Worm (Caenorhabditis elegans): ENCODE results near the gene F18E3.11.

Gene F18E3.11

DNA sequence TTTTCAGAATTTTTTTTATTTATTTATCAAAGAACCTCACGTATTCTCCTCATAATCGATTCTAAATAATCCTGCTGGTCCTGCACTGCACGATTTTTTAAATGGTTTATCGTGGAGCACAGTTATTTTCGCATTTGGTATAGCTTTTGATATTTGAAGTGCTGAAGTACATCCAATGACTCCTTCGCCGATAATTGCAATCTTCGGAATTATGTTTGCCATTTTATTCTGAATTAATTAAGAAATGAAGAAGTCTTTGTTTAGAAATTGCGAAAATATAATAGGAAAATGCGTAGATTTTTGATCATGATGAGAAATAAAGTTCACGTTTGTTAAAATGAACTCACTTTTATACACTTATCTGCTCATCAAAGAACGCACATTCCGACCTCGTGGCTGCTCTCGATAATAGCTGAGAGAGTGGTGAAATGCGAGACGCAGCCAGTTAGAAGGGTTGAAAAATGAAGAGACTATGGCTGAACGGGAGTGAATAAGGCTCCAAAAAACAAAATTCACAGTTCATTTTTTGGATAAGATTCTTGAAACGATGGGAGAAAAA lies 21.6 kb downstream of the F18E3.11 start:
- no peak for TF ChIP-seq hmbx-1 (tag; optimal IDR thresholded peaks at IDR 0.05)
- TF ChIP-seq aly-1 (tag; optimal IDR thresholded peaks at IDR 0.05) = no peak
- no peak for TF ChIP-seq tbx-37 (GFP tag; conservative IDR thresholded peaks at IDR 0.05)
- TF ChIP-seq flt-1 (GFP tag; IDR thresholded peaks at IDR 0.05) = no peak
- TF ChIP-seq pes-1 (GFP tag; IDR thresholded peaks at IDR 0.05) = no peak
- no peak for TF ChIP-seq ama-1 (optimal IDR thresholded peaks at IDR 0.05)
- no peak for TF ChIP-seq hmg-4 (GFP tag; optimal IDR thresholded peaks at IDR 0.05)
- no peak for TF ChIP-seq F13C5.2 (tag; optimal IDR thresholded peaks at IDR 0.05)
- TF ChIP-seq tra-4 (tag; optimal IDR thresholded peaks at IDR 0.05) = no peak
- no peak for TF ChIP-seq ceh-13 (GFP tag; optimal IDR thresholded peaks at IDR 0.05)
- TF ChIP-seq scrt-1 (GFP tag; IDR thresholded peaks at IDR 0.05) = no peak
- TF ChIP-seq sea-1 (GFP tag; conservative IDR thresholded peaks at IDR 0.05) = no peak

ce11 chrV:7435376-7436204 lies 22.3 kb downstream of the F18E3.11 start, which contains the start of the genes ddo-2 and F25E5.8:
ddo-2 (minus strand) TSS chrV:7435705.
F25E5.8 (plus strand) TSS chrV:7435930.
- no peak for TF ChIP-seq ceh-13 (GFP tag; optimal IDR thresholded peaks at IDR 0.05)
- TF ChIP-seq sea-1 (GFP tag; conservative IDR thresholded peaks at IDR 0.05) = no peak
- no peak for TF ChIP-seq ceh-36 (tag; optimal IDR thresholded peaks at IDR 0.05)
- TF ChIP-seq ets-7 (tag; optimal IDR thresholded peaks at IDR 0.05) = no peak
- TF ChIP-seq hnd-1 (tag; optimal IDR thresholded peaks at IDR 0.05) = no peak
- no peak for TF ChIP-seq aly-1 (tag; optimal IDR thresholded peaks at IDR 0.05)
- TF ChIP-seq tbx-11 (GFP tag; IDR thresholded peaks at IDR 0.05) = no peak

DNA sequence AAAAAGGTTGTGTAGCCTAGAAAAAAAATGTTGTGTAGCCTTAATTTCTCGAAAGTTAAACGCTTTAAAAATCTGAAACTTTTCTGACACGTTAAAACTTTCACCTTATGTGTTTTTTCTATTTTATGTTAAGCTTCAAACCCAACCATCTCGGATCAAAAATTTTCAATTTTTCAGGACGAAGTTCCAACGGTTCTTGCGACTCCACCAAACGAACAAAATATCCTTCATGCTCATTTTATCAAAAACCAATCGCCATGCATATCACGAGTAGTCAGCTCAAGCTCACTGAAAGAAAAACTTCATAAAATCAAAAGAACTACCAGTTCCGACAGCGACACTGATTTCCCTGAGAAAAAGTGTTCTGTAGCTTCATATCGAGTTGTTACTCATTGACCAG lies 23.2 kb downstream of the F18E3.11 start:
- no peak for TF ChIP-seq pes-1 (GFP tag; IDR thresholded peaks at IDR 0.05)
- no peak for TF ChIP-seq tbx-37 (GFP tag; conservative IDR thresholded peaks at IDR 0.05)
- TF ChIP-seq ceh-13 (GFP tag; optimal IDR thresholded peaks at IDR 0.05) = no peak
- no peak for TF ChIP-seq ceh-36 (tag; optimal IDR thresholded peaks at IDR 0.05)
- no peak for TF ChIP-seq ama-1 (optimal IDR thresholded peaks at IDR 0.05)
- TF ChIP-seq tbx-11 (GFP tag; IDR thresholded peaks at IDR 0.05) = no peak
- no peak for TF ChIP-seq tra-4 (tag; optimal IDR thresholded peaks at IDR 0.05)
- no peak for TF ChIP-seq F13C5.2 (tag; optimal IDR thresholded peaks at IDR 0.05)
- no peak for TF ChIP-seq scrt-1 (GFP tag; IDR thresholded peaks at IDR 0.05)

DNA sequence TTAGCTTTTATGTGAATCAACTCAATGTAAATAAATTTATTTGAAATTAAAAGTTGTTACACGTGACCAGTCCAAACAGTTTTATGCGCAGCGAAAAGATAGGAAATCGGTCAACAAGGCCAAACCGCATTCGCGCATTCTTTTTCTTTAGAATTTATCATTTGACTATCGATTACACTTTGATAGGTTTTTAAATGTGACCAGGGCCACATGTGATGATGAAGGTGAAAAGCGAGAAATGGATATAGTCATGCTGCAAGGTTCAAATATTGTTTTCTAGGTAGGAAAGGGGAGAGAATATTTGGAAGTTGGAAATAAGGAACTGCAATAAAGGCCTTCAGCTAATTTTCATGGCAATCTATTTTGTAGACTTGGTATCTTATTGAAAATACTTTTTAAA lies 23.6 kb downstream of the F18E3.11 start:
- no peak for TF ChIP-seq tbx-11 (GFP tag; IDR thresholded peaks at IDR 0.05)
- TF ChIP-seq flt-1 (GFP tag; IDR thresholded peaks at IDR 0.05) = no peak
- TF ChIP-seq ets-7 (tag; optimal IDR thresholded peaks at IDR 0.05) = no peak
- no peak for TF ChIP-seq ceh-13 (GFP tag; optimal IDR thresholded peaks at IDR 0.05)
- no peak for TF ChIP-seq aly-1 (tag; optimal IDR thresholded peaks at IDR 0.05)
- TF ChIP-seq sea-1 (GFP tag; conservative IDR thresholded peaks at IDR 0.05) = no peak
- no peak for TF ChIP-seq hmg-4 (GFP tag; optimal IDR thresholded peaks at IDR 0.05)
- TF ChIP-seq pes-1 (GFP tag; IDR thresholded peaks at IDR 0.05) = no peak
- no peak for TF ChIP-seq scrt-1 (GFP tag; IDR thresholded peaks at IDR 0.05)
- no peak for TF ChIP-seq ceh-36 (tag; optimal IDR thresholded peaks at IDR 0.05)

ce11 chrV:7437538-7437937 lies 24.3 kb downstream of the F18E3.11 start, which contains the start of gene F25E5.9:
F25E5.9 (minus strand) TSS chrV:7437919.
- no peak for TF ChIP-seq B0310.2 (tag; optimal IDR thresholded peaks at IDR 0.05)
- TF ChIP-seq ets-7 (tag; optimal IDR thresholded peaks at IDR 0.05) = no peak
- TF ChIP-seq scrt-1 (GFP tag; IDR thresholded peaks at IDR 0.05) = no peak
- no peak for TF ChIP-seq tbx-37 (GFP tag; conservative IDR thresholded peaks at IDR 0.05)
- no peak for TF ChIP-seq pes-1 (GFP tag; IDR thresholded peaks at IDR 0.05)
- no peak for TF ChIP-seq F13C5.2 (tag; optimal IDR thresholded peaks at IDR 0.05)
- TF ChIP-seq hnd-1 (tag; optimal IDR thresholded peaks at IDR 0.05) = no peak
- TF ChIP-seq tbx-11 (GFP tag; IDR thresholded peaks at IDR 0.05) = no peak
- TF ChIP-seq ceh-13 (GFP tag; optimal IDR thresholded peaks at IDR 0.05) = no peak
- TF ChIP-seq ceh-36 (tag; optimal IDR thresholded peaks at IDR 0.05) = no peak
- TF ChIP-seq hmg-4 (GFP tag; optimal IDR thresholded peaks at IDR 0.05) = no peak
- no peak for TF ChIP-seq sea-1 (GFP tag; conservative IDR thresholded peaks at IDR 0.05)
- TF ChIP-seq flt-1 (GFP tag; IDR thresholded peaks at IDR 0.05) = no peak
- TF ChIP-seq aly-1 (tag; optimal IDR thresholded peaks at IDR 0.05) = no peak
- no peak for TF ChIP-seq hmbx-1 (tag; optimal IDR thresholded peaks at IDR 0.05)
- TF ChIP-seq tra-4 (tag; optimal IDR thresholded peaks at IDR 0.05) = no peak
- TF ChIP-seq ama-1 (optimal IDR thresholded peaks at IDR 0.05) = no peak

DNA sequence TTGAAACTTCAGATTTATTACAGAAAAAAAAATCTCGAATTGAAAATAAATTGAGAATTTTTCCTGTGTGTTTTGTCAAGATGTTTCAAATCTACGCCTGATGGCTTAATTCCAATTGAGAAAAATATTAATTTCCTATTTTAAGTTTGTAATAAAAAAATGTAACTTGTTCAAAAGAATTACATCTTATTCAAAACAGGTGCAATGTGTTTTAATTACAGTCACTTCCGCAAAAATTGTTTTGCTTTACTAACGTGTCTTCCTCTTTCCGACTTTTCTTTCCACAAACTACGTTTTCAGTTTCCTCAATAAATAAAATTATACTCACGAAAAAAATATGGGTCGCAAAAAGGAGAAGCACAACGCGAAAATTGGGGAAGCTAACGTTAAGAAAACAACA lies 24.7 kb downstream of the F18E3.11 start, which contains the start of gene F25E5.16:
Gene F25E5.16, plus strand, starts transcription at position 301 of the 400 bp plus-strand sequence.
- TF ChIP-seq B0310.2 (tag; optimal IDR thresholded peaks at IDR 0.05) (no peak), ceh-13 (GFP tag; optimal IDR thresholded peaks at IDR 0.05) (no peak), pes-1 (GFP tag; IDR thresholded peaks at IDR 0.05) (no peak), aly-1 (tag; optimal IDR thresholded peaks at IDR 0.05) (no peak), scrt-1 (GFP tag; IDR thresholded peaks at IDR 0.05) (no peak), ets-7 (tag; optimal IDR thresholded peaks at IDR 0.05) (no peak), ama-1 (optimal IDR thresholded peaks at IDR 0.05) (no peak), sea-1 (GFP tag; conservative IDR thresholded peaks at IDR 0.05) (no peak)

DNA sequence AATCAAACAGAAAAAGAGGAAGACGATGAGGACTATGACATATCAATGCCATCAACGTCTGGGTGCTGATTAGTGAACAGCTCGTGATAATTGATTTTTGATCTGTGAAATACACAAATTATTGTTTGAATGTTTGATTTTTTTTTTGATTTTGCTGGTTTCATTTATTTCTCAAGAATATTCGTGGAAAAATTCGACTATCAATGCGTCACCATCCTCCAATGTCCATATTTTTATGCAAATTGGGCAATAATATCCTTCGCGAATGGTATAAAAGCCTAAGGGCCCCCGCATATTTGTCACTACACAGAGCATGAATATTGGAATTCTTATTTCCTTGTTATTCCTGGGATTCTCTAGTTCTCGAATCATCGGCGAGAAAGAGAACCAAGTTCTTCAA lies 26.5 kb downstream of the F18E3.11 start, which contains the start of gene try-13:
Gene try-13, plus strand, starts transcription at position 301 of the 400 bp plus-strand sequence.
- TF ChIP-seq flt-1 (GFP tag; IDR thresholded peaks at IDR 0.05) = no peak
- TF ChIP-seq F13C5.2 (tag; optimal IDR thresholded peaks at IDR 0.05) = no peak
- no peak for TF ChIP-seq B0310.2 (tag; optimal IDR thresholded peaks at IDR 0.05)
- no peak for TF ChIP-seq scrt-1 (GFP tag; IDR thresholded peaks at IDR 0.05)
- TF ChIP-seq tbx-37 (GFP tag; conservative IDR thresholded peaks at IDR 0.05) = no peak
- no peak for TF ChIP-seq hmg-4 (GFP tag; optimal IDR thresholded peaks at IDR 0.05)
- TF ChIP-seq hmbx-1 (tag; optimal IDR thresholded peaks at IDR 0.05) = no peak
- TF ChIP-seq hnd-1 (tag; optimal IDR thresholded peaks at IDR 0.05) = no peak
- no peak for TF ChIP-seq ets-7 (tag; optimal IDR thresholded peaks at IDR 0.05)
- no peak for TF ChIP-seq aly-1 (tag; optimal IDR thresholded peaks at IDR 0.05)
- no peak for TF ChIP-seq tbx-11 (GFP tag; IDR thresholded peaks at IDR 0.05)
